Worm (Caenorhabditis elegans) whole organism, early embryonic: ENCODE data around the gene C54E4.4.

ENCODE experiments used
- B0310.2 ChIP-seq: sonication (generic microtip); optimal IDR thresholded peaks from 2 replicates; lab custom pipeline; 2016; ENCODE audit warnings: mild to moderate bottlenecking, missing genetic modification characterization, missing compliant biosample characterization
- ama-1 ChIP-seq: fragments of 150-350 bp; optimal IDR thresholded peaks from 2 replicates; lab custom pipeline; 2014
- ets-7 ChIP-seq: sonication (generic microtip); optimal IDR thresholded peaks from 2 replicates; lab custom pipeline; 2016; ENCODE audit warnings: missing genotype, missing genetic modification characterization, missing compliant biosample characterization
- hmbx-1 ChIP-seq: sonication (generic microtip); optimal IDR thresholded peaks from 2 replicates; lab custom pipeline; 2016; ENCODE audit warnings: mild to moderate bottlenecking, missing genetic modification characterization, missing compliant biosample characterization
- hnd-1 ChIP-seq: sonication (generic microtip); optimal IDR thresholded peaks from 2 replicates; lab custom pipeline; 2016; ENCODE audit warnings: missing genetic modification characterization, missing compliant biosample characterization
- scrt-1 ChIP-seq: fragments of 200-800 bp; sonication (Bioruptor generic); IDR thresholded peaks from 2 replicates; pipeline ENCODE4 v1.3.6; 2022; ENCODE audit warnings: missing genetic modification characterization, missing compliant biosample characterization
- sea-1 ChIP-seq: fragments of 200-800 bp; sonication (Bioruptor generic); conservative IDR thresholded peaks from 2 replicates; pipeline ENCODE4 v1.3.6; 2022; ENCODE audit warnings: missing genetic modification characterization, missing compliant biosample characterization
- tbx-11 ChIP-seq: fragments of 200-800 bp; sonication (Bioruptor generic); IDR thresholded peaks from 2 replicates; pipeline ENCODE4 v1.3.6; 2022; ENCODE audit warnings: missing genetic modification characterization, missing compliant biosample characterization
- tra-4 ChIP-seq: sonication (generic microtip); optimal IDR thresholded peaks from 2 replicates; lab custom pipeline; 2017; ENCODE audit warnings: missing genetic modification characterization, missing compliant biosample characterization

- no peak for TF ChIP-seq ama-1
- TF ChIP-seq scrt-1 (GFP tag; lab: Robert Waterston, UW): no peak
- TF ChIP-seq hmbx-1 (tag; lab: Kevin White, UChicago): no peak
- no peak for TF ChIP-seq B0310.2 (tag; lab: Kevin White, UChicago)
- TF ChIP-seq tbx-11: no peak
- TF ChIP-seq ets-7: no peak
- TF ChIP-seq tra-4 (tag; lab: Kevin White, UChicago): no peak
- TF ChIP-seq sea-1 (GFP tag; lab: Robert Waterston, UW): no peak
- no peak for TF ChIP-seq hnd-1 (tag; lab: Kevin White, UChicago)
Observed at ce11 chrIV:2193558-2193957, 25.1 kb upstream of the C54E4.4 start.
